Fruit fly (Drosophila melanogaster) whole organism, embryonic: ENCODE measurements around the gene Gad1.

Experiments used
- C15 ChIP-seq: fragments of 200-800 bp; sonication (Bioruptor generic); IDR thresholded peaks from 3 replicates; pipeline ENCODE4 v1.3.6; 2022; ENCODE audit warnings: missing biosample characterization, missing genetic modification characterization
- CG11247 ChIP-seq: fragments of 200-800 bp; sonication (Bioruptor generic); IDR thresholded peaks from 2 replicates; pipeline ENCODE4 v1.3.6; 2022; ENCODE audit warnings: missing biosample characterization, missing genetic modification characterization
- CG11560 ChIP-seq: fragments of 200-800 bp; sonication (Bioruptor generic); IDR thresholded peaks from 3 replicates; pipeline ENCODE4 v1.3.6; 2022; ENCODE audit warnings: missing biosample characterization, missing genetic modification characterization
- CG12219 ChIP-seq: fragments of 200-800 bp; sonication (Bioruptor generic); optimal IDR thresholded peaks from 3 replicates; lab custom pipeline; 2018; ENCODE audit warnings: missing biosample characterization, mild to moderate bottlenecking, missing genetic modification characterization
- CG12659 ChIP-seq: fragments of 200-800 bp; sonication (Bioruptor generic); optimal IDR thresholded peaks from 3 replicates; lab custom pipeline; 2017; ENCODE audit warnings: mild to moderate bottlenecking, missing biosample characterization, missing genetic modification reagents, missing genetic modification characterization
- CG15011 ChIP-seq: fragments of 200-800 bp; sonication (Bioruptor generic); optimal IDR thresholded peaks from 3 replicates; lab custom pipeline; 2018; ENCODE audit warnings: missing biosample characterization, mild to moderate bottlenecking, missing genetic modification characterization
- CG15269 ChIP-seq: fragments of 200-800 bp; sonication (Bioruptor generic); optimal IDR thresholded peaks from 2 replicates; lab custom pipeline; 2018; ENCODE audit warnings: missing biosample characterization, mild to moderate bottlenecking, missing genetic modification characterization, moderate library complexity
- CG1529 ChIP-seq: fragments of 200-800 bp; sonication (Bioruptor generic); optimal IDR thresholded peaks from 3 replicates; lab custom pipeline; 2018; ENCODE audit warnings: missing biosample characterization, missing genetic modification characterization
- CG15514 ChIP-seq: fragments of 200-800 bp; sonication (Bioruptor generic); optimal IDR thresholded peaks from 3 replicates; lab custom pipeline; 2017; ENCODE audit warnings: missing biosample characterization, missing genetic modification characterization, mild to moderate bottlenecking, moderate library complexity, missing genetic modification reagents
- CG1647 ChIP-seq: fragments of 200-800 bp; sonication (Bioruptor generic); optimal IDR thresholded peaks from 3 replicates; lab custom pipeline; 2016; ENCODE audit warnings: missing biosample characterization, missing genetic modification characterization
- CG16779 ChIP-seq: fragments of 200-800 bp; sonication (Bioruptor generic); IDR thresholded peaks from 2 replicates; pipeline ENCODE4 v1.3.6; 2022; ENCODE audit warnings: missing biosample characterization, missing genetic modification characterization
- CG16863 ChIP-seq: fragments of 200-800 bp; sonication (Bioruptor generic); optimal IDR thresholded peaks from 3 replicates; lab custom pipeline; 2016; ENCODE audit warnings: missing biosample characterization, missing genetic modification characterization
- CG18619 ChIP-seq: fragments of 200-800 bp; sonication (Bioruptor generic); optimal IDR thresholded peaks from 3 replicates; lab custom pipeline; 2017; ENCODE audit warnings: missing biosample characterization, mild to moderate bottlenecking, missing genetic modification characterization
- CG30403 ChIP-seq: fragments of 200-800 bp; sonication (Bioruptor generic); optimal IDR thresholded peaks from 3 replicates; lab custom pipeline; 2016; ENCODE audit warnings: missing biosample characterization, missing genetic modification characterization
- CG3281 ChIP-seq: fragments of 200-800 bp; sonication (Bioruptor generic); optimal IDR thresholded peaks from 3 replicates; lab custom pipeline; 2017; ENCODE audit warnings: missing biosample characterization, mild to moderate bottlenecking, missing genetic modification characterization
- CG34376 ChIP-seq: fragments of 200-800 bp; sonication (Bioruptor generic); optimal IDR thresholded peaks from 2 replicates; lab custom pipeline; 2018; ENCODE audit warnings: missing biosample characterization, mild to moderate bottlenecking, missing genetic modification characterization
- CG4282 ChIP-seq: fragments of 200-800 bp; sonication (Bioruptor generic); optimal IDR thresholded peaks from 2 replicates; lab custom pipeline; 2016; ENCODE audit warnings: missing biosample characterization, missing genetic modification characterization
- CG4360 ChIP-seq: fragments of 200-800 bp; sonication (Bioruptor generic); IDR thresholded peaks from 2 replicates; pipeline ENCODE4 v1.3.6; 2022; ENCODE audit warnings: missing biosample characterization, missing genetic modification characterization
- CG4820 ChIP-seq: fragments of 200-800 bp; sonication (Bioruptor generic); optimal IDR thresholded peaks from 3 replicates; lab custom pipeline; 2016; ENCODE audit warnings: missing biosample characterization, missing genetic modification characterization
- CG5180 ChIP-seq: fragments of 200-800 bp; sonication (Bioruptor generic); optimal IDR thresholded peaks from 3 replicates; lab custom pipeline; 2017; ENCODE audit warnings: missing biosample characterization, missing genetic modification characterization, mild to moderate bottlenecking, moderate library complexity, missing genetic modification reagents
- CG9437 ChIP-seq: fragments of 200-800 bp; sonication (Bioruptor generic); optimal IDR thresholded peaks from 2 replicates; lab custom pipeline; 2018; ENCODE audit warnings: missing biosample characterization, mild to moderate bottlenecking, missing genetic modification characterization
- Dll ChIP-seq: fragments of 200-800 bp; sonication (Bioruptor generic); IDR thresholded peaks from 4 replicates; pipeline ENCODE4 v1.3.6; 2022; ENCODE audit warnings: missing biosample characterization, missing genetic modification characterization; ENCODE audit not compliant: partially characterized antibody
- Dref ChIP-seq: fragments of 200-800 bp; sonication (Bioruptor generic); IDR thresholded peaks from 2 replicates; pipeline ENCODE4 v1.3.6; 2022; ENCODE audit warnings: missing biosample characterization, missing genetic modification characterization
- HLH3B ChIP-seq: fragments of 200-800 bp; sonication (Bioruptor generic); IDR thresholded peaks from 2 replicates; pipeline ENCODE4 v1.3.6; 2022; ENCODE audit warnings: missing biosample characterization, missing genetic modification characterization
- MESR4 ChIP-seq: fragments of 200-800 bp; sonication (Bioruptor generic); optimal IDR thresholded peaks from 2 replicates; lab custom pipeline; 2018; ENCODE audit warnings: missing biosample characterization, mild to moderate bottlenecking, missing genetic modification characterization, moderate library complexity
- MTF-1 ChIP-seq: fragments of 200-800 bp; sonication (Bioruptor generic); optimal IDR thresholded peaks from 2 replicates; lab custom pipeline; 2018; ENCODE audit warnings: missing biosample characterization, mild to moderate bottlenecking, missing genetic modification characterization, borderline replicate concordance
- Mad ChIP-seq: fragments of 200-800 bp; sonication (Bioruptor generic); optimal IDR thresholded peaks from 2 replicates; lab custom pipeline; 2016; ENCODE audit warnings: missing biosample characterization, missing genetic modification characterization
- Neu2 ChIP-seq: fragments of 200-800 bp; sonication (Bioruptor generic); optimal IDR thresholded peaks from 3 replicates; lab custom pipeline; 2016; ENCODE audit warnings: missing biosample characterization, missing genetic modification characterization, borderline replicate concordance
- Opbp ChIP-seq: fragments of 200-800 bp; sonication (Bioruptor generic); IDR thresholded peaks from 3 replicates; pipeline ENCODE4 v1.3.6; 2022; ENCODE audit warnings: missing biosample characterization, missing genetic modification characterization; ENCODE audit not compliant: partially characterized antibody
- Pdp1 ChIP-seq, 2 experiments: fragments of 200-800 bp; sonication (Bioruptor generic); optimal IDR thresholded peaks; 3 replicates each; lab custom pipeline; 2016; ENCODE audit warnings: missing biosample characterization in 2 of 2, missing genetic modification characterization in 2 of 2, mild to moderate bottlenecking in 1 of 2, moderate library complexity in 1 of 2
- Side ChIP-seq: fragments of 200-800 bp; sonication (Bioruptor generic); optimal IDR thresholded peaks from 2 replicates; lab custom pipeline; 2016; ENCODE audit warnings: missing biosample characterization, missing genetic modification characterization
- Tbp ChIP-seq: fragments of >200 bp; optimal IDR thresholded peaks from 2 replicates; lab custom pipeline; 2018; ENCODE audit warnings: missing biosample characterization, missing genetic modification characterization
- az2 ChIP-seq: fragments of 200-800 bp; sonication (Bioruptor generic); optimal IDR thresholded peaks from 3 replicates; lab custom pipeline; 2016; ENCODE audit warnings: missing biosample characterization, missing genetic modification characterization
- cas ChIP-seq: fragments of 200-800 bp; sonication (Bioruptor generic); IDR thresholded peaks from 2 replicates; pipeline ENCODE4 v1.3.6; 2022; ENCODE audit warnings: missing biosample characterization, missing genetic modification characterization
- chm ChIP-seq: fragments of 200-800 bp; sonication (Bioruptor generic); IDR thresholded peaks from 2 replicates; pipeline ENCODE4 v1.3.6; 2022; ENCODE audit warnings: missing biosample characterization, missing genetic modification characterization
- corto ChIP-seq: fragments of 200-800 bp; sonication (Bioruptor generic); optimal IDR thresholded peaks from 2 replicates; lab custom pipeline; 2016; ENCODE audit warnings: missing biosample characterization, mild to moderate bottlenecking, missing genetic modification characterization, moderate library complexity
- fu2 ChIP-seq: fragments of 200-800 bp; sonication (Bioruptor generic); optimal IDR thresholded peaks from 2 replicates; lab custom pipeline; 2016; ENCODE audit warnings: missing biosample characterization, missing genetic modification characterization
- gem ChIP-seq: fragments of 200-800 bp; sonication (Bioruptor generic); optimal IDR thresholded peaks from 2 replicates; lab custom pipeline; 2019; ENCODE audit warnings: missing biosample characterization, mild to moderate bottlenecking, missing genetic modification characterization, moderate library complexity
- hkb ChIP-seq, 2 experiments: fragments of 200-800 bp in 1 of 2; fragments of >200 bp in 1 of 2; sonication (Bioruptor generic) in 1 of 2; IDR thresholded peaks in 1 of 2; optimal IDR thresholded peaks in 1 of 2; 2 replicates each; pipeline versions ENCODE4 v1.3.6 to Lab custom; 2017 to 2022; ENCODE audit warnings: missing biosample characterization in 1 of 2, missing genetic modification characterization in 1 of 2
- kay ChIP-seq: fragments of 200-800 bp; sonication (Bioruptor generic); optimal IDR thresholded peaks from 2 replicates; lab custom pipeline; 2016; ENCODE audit warnings: missing biosample characterization, missing genetic modification characterization
- lbe ChIP-seq: fragments of 200-800 bp; sonication (Bioruptor generic); optimal IDR thresholded peaks from 2 replicates; lab custom pipeline; 2016; ENCODE audit warnings: missing biosample characterization, mild to moderate bottlenecking, missing genetic modification characterization
- lmd ChIP-seq: fragments of 200-800 bp; sonication (Bioruptor generic); IDR thresholded peaks from 2 replicates; pipeline ENCODE4 v1.3.6; 2022; ENCODE audit warnings: missing biosample characterization, missing genetic modification characterization
- nmo ChIP-seq: fragments of 200-800 bp; sonication (Bioruptor generic); optimal IDR thresholded peaks from 2 replicates; lab custom pipeline; 2018; ENCODE audit warnings: missing biosample characterization, mild to moderate bottlenecking, missing genetic modification characterization, moderate library complexity
- p53 ChIP-seq: fragments of 200-800 bp; sonication (Bioruptor generic); optimal IDR thresholded peaks from 2 replicates; lab custom pipeline; 2016; ENCODE audit warnings: missing biosample characterization, missing genetic modification characterization
- pan ChIP-seq, 4 experiments: fragments of >200 bp in 3 of 4; fragments of 200-800 bp in 1 of 4; sonication (Bioruptor generic) in 1 of 4; optimal IDR thresholded peaks in 3 of 4; IDR thresholded peaks in 1 of 4; 2 replicates each; pipeline versions ENCODE4 v1.3.6 to Lab custom; 2017 to 2022; ENCODE audit warnings: missing biosample characterization in 2 of 4, missing genetic modification characterization in 2 of 4, mixed read lengths in 1 of 4
- psq ChIP-seq: fragments of 200-800 bp; sonication (Bioruptor generic); optimal IDR thresholded peaks from 2 replicates; lab custom pipeline; 2017; ENCODE audit warnings: missing biosample characterization, missing genetic modification characterization
- salm ChIP-seq: fragments of 200-800 bp; sonication (Bioruptor generic); optimal IDR thresholded peaks from 2 replicates; lab custom pipeline; 2018; ENCODE audit warnings: missing biosample characterization, mild to moderate bottlenecking, missing genetic modification characterization
- zfh1 ChIP-seq: fragments of 200-800 bp; sonication (Bioruptor generic); IDR thresholded peaks from 3 replicates; pipeline ENCODE4 v1.3.6; 2022; ENCODE audit warnings: missing biosample characterization, missing genetic modification characterization

Gene Gad1

DNA sequence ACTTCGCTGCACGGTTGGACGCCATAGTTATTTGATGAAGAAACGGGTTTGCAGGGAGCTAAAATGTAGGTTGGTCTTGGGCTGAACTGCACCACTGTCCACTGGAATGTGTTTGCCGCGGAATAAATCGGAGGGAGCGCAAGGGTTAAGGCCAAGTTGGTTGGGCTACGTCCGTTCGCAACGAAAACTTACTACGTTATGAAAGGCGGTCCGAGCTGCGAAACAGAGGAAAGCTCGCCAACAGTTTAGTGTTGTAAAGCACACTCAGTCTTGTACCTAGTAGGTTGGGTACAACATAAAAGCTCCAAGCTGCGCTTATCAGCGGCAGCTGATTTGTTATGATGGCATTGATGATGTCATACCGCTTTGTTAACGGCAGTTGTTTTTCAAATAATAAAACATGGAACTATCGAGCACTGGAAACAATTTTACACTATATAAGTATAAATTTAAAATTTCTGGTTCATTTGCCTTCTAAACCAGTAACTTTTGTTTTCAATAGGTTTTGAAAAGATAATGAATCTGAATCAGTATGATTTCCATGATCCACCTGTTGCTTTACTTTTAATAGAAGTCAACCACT lies 33.7 kb upstream of the Gad1 start, which contains the start of gene Chd64 (continued):
- no peak for TF ChIP-seq CG16863 (GFP tag; lab: Kevin White, UChicago)
- no peak for TF ChIP-seq fu2 (GFP tag; lab: Kevin White, UChicago)
- TF ChIP-seq Side (GFP tag; lab: Kevin White, UChicago): peak; percentile 41
- peak; percentile 13 for TF ChIP-seq MTF-1
- peak; percentile 52 for TF ChIP-seq CG15269 (tag; lab: Kevin White, UChicago)
- TF ChIP-seq nmo: no peak
- TF ChIP-seq Opbp (GFP tag; lab: Robert Waterston, UW): peak; percentile 48; the same call in 1 of the 3 replicates
- TF ChIP-seq CG11560 (tag; lab: Robert Waterston, UW): no peak
- no peak for TF ChIP-seq CG1647 (GFP tag; lab: Kevin White, UChicago)
- TF ChIP-seq CG5180 (GFP tag; lab: Kevin White, UChicago): no peak
- TF ChIP-seq CG34376 (GFP tag; lab: Kevin White, UChicago): peak; percentile 90
- TF ChIP-seq Tbp (GFP tag; lab: Kevin White, UChicago): no peak
- peak; percentile 72 for TF ChIP-seq CG12659
- no peak for TF ChIP-seq CG4282 (GFP tag; lab: Kevin White, UChicago)
- peak; percentile 19 for TF ChIP-seq CG1529
- no peak for TF ChIP-seq pan (optimal IDR thresholded peaks at IDR 0.05; lab: Kevin White, UChicago)
- TF ChIP-seq pan (GFP tag; optimal IDR thresholded peaks at IDR 0.05 in 1 of 2, IDR thresholded peaks at IDR 0.05 in 1 of 2): no peak
- TF ChIP-seq CG3281: peak; percentile 52
- TF ChIP-seq CG15514 (GFP tag; lab: Kevin White, UChicago): peak; percentile 74
- TF ChIP-seq CG4360 (GFP tag; lab: Robert Waterston, UW): peak; percentile 52; the same call in 1 of the 2 replicates
- TF ChIP-seq MESR4 (GFP tag; lab: Kevin White, UChicago): peak; percentile 10
- no peak for TF ChIP-seq Dll (GFP tag; lab: Robert Waterston, UW)
- no peak for TF ChIP-seq zfh1 (GFP tag; lab: Robert Waterston, UW)
- no peak for TF ChIP-seq HLH3B (GFP tag; lab: Robert Waterston, UW)
- no peak for TF ChIP-seq Neu2 (GFP tag; lab: Kevin White, UChicago)
- TF ChIP-seq gem (tag; lab: Kevin White, UChicago): peak; percentile 61
- peak; percentile 55 for TF ChIP-seq CG12219 (GFP tag; lab: Kevin White, UChicago)
- no peak for TF ChIP-seq CG4820 (GFP tag; lab: Kevin White, UChicago)
- peak; percentile 74 for TF ChIP-seq corto
- peak in 1 of 2 experiments; percentile 97 for TF ChIP-seq Pdp1 (GFP tag; optimal IDR thresholded peaks at IDR 0.05; lab: Kevin White, UChicago)
- TF ChIP-seq Dref (GFP tag; lab: Robert Waterston, UW): no peak
- no peak for TF ChIP-seq lmd
- TF ChIP-seq hkb (optimal IDR thresholded peaks at IDR 0.05; lab: Kevin White, UChicago): no peak
- peak; percentile 50; the same call in 1 of the 2 replicates for TF ChIP-seq hkb (GFP tag; IDR thresholded peaks at IDR 0.05; lab: Robert Waterston, UW)
- peak; percentile 8 for TF ChIP-seq psq (GFP tag; lab: Kevin White, UChicago)
- peak; percentile 83 for TF ChIP-seq lbe (GFP tag; lab: Kevin White, UChicago)
- no peak for TF ChIP-seq salm (tag; lab: Kevin White, UChicago)
- TF ChIP-seq p53 (GFP tag; lab: Kevin White, UChicago): no peak
- TF ChIP-seq CG16779: 0 out of 2 replicates have a peak, but pooled peaks have one; percentile 53
- TF ChIP-seq chm (GFP tag; lab: Robert Waterston, UW): peak; percentile 69
- TF ChIP-seq kay (GFP tag; lab: Kevin White, UChicago): peak; percentile 34
- TF ChIP-seq CG18619 (GFP tag; lab: Kevin White, UChicago): peak; percentile 33
- TF ChIP-seq cas: no peak
- peak; percentile 91 for TF ChIP-seq CG9437
- peak; percentile 37 for TF ChIP-seq az2 (GFP tag; lab: Kevin White, UChicago)
- peak; percentile 37 for TF ChIP-seq CG30403 (GFP tag; lab: Kevin White, UChicago)
- peak; percentile 46 for TF ChIP-seq CG15011 (GFP tag; lab: Kevin White, UChicago)
- TF ChIP-seq C15 (GFP tag; lab: Robert Waterston, UW): no peak
- TF ChIP-seq Mad (GFP tag; lab: Kevin White, UChicago): no peak
- TF ChIP-seq CG11247: 0 out of 2 replicates have a peak, but pooled peaks have one; percentile 14
